Worm (Caenorhabditis elegans) whole organism, young adult: Measurements from ENCODE around the gene F47B8.18.

Experiments used
- B0019.2 ChIP-seq: fragments of 200-800 bp; sonication (Bioruptor generic); conservative IDR thresholded peaks from 2 replicates; pipeline ENCODE4 v1.3.6; 2022; ENCODE audit warnings: missing genetic modification reagents, missing genetic modification characterization, missing compliant biosample characterization
- C06A6.2 ChIP-seq: fragments of 200-800 bp; sonication (Bioruptor generic); conservative IDR thresholded peaks from 2 replicates; pipeline ENCODE4 v1.3.6; 2022; ENCODE audit warnings: missing genetic modification characterization, missing compliant biosample characterization
- C17E4.6 ChIP-seq: fragments of 200-800 bp; sonication (Bioruptor generic); IDR thresholded peaks from 2 replicates; pipeline ENCODE4 v1.3.6; 2022; ENCODE audit warnings: missing genetic modification reagents, missing genetic modification characterization, missing compliant biosample characterization
- D2030.7 ChIP-seq: fragments of 200-800 bp; sonication (Bioruptor generic); IDR thresholded peaks from 2 replicates; pipeline ENCODE4 v1.3.6; 2022; ENCODE audit warnings: missing genetic modification reagents, missing genetic modification characterization, missing compliant biosample characterization
- F57A8.1 ChIP-seq: fragments of 200-800 bp; sonication (Bioruptor generic); optimal IDR thresholded peaks from 2 replicates; lab custom pipeline; 2018; ENCODE audit warnings: mild to moderate bottlenecking, missing genetic modification characterization, moderate library complexity, missing compliant biosample characterization
- Y53G8AR.9 ChIP-seq: fragments of 200-800 bp; sonication (Bioruptor generic); conservative IDR thresholded peaks from 2 replicates; pipeline ENCODE4 v1.3.6; 2022; ENCODE audit warnings: missing genetic modification reagents, missing genetic modification characterization, missing compliant biosample characterization
- ZK185.1 ChIP-seq: sonication (generic microtip); optimal IDR thresholded peaks from 2 replicates; lab custom pipeline; 2016; ENCODE audit warnings: mild to moderate bottlenecking, missing genetic modification characterization, missing compliant biosample characterization; ENCODE audit not compliant: poor library complexity, severe bottlenecking
- akir-1 ChIP-seq: fragments of 200-800 bp; sonication (Bioruptor generic); optimal IDR thresholded peaks from 2 replicates; lab custom pipeline; 2018; ENCODE audit warnings: mild to moderate bottlenecking, missing genetic modification characterization, moderate library complexity, missing compliant biosample characterization
- ama-1 ChIP-seq, 3 experiments: fragments of 150-350 bp in 1 of 3; sonication (generic microtip) in 2 of 3; optimal IDR thresholded peaks; 2 replicates each; lab custom pipeline; 2014 to 2018; ENCODE audit warnings: missing biosample characterization in 2 of 3, missing genetic modification characterization in 2 of 3, missing genetic modification reagents in 2 of 3
- atf-7 ChIP-seq: sonication (generic microtip); optimal IDR thresholded peaks from 2 replicates; lab custom pipeline; 2017; ENCODE audit warnings: mild to moderate bottlenecking, missing genetic modification characterization, missing compliant biosample characterization
- attf-5 ChIP-seq: fragments of 200-800 bp; sonication (Bioruptor generic); optimal IDR thresholded peaks from 2 replicates; lab custom pipeline; 2018; ENCODE audit warnings: mild to moderate bottlenecking, missing genetic modification characterization, missing compliant biosample characterization
- bed-2 ChIP-seq: fragments of 200-800 bp; sonication (Bioruptor generic); IDR thresholded peaks from 2 replicates; pipeline ENCODE4 v1.3.6; 2022; ENCODE audit warnings: missing genetic modification reagents, missing genetic modification characterization, missing compliant biosample characterization
- ceh-100 ChIP-seq: fragments of 200-800 bp; sonication (Bioruptor generic); IDR thresholded peaks from 2 replicates; pipeline ENCODE4 v1.3.6; 2022; ENCODE audit warnings: missing genetic modification reagents, missing genetic modification characterization, missing compliant biosample characterization
- ceh-27 ChIP-seq: fragments of 200-800 bp; sonication (Bioruptor generic); optimal IDR thresholded peaks from 2 replicates; lab custom pipeline; 2018; ENCODE audit warnings: mild to moderate bottlenecking, missing genetic modification characterization, moderate library complexity, missing compliant biosample characterization
- dox-1 ChIP-seq: fragments of 200-800 bp; sonication (Bioruptor generic); IDR thresholded peaks from 2 replicates; pipeline ENCODE4 v1.3.6; 2022; ENCODE audit warnings: missing genetic modification reagents, missing genetic modification characterization, missing compliant biosample characterization
- dpl-1 ChIP-seq: fragments of 150-350 bp; optimal IDR thresholded peaks from 2 replicates; lab custom pipeline; 2014; ENCODE audit warnings: missing biosample characterization, missing genetic modification reagents, missing genetic modification characterization
- egrh-3 ChIP-seq: fragments of 200-800 bp; sonication (Bioruptor generic); IDR thresholded peaks from 2 replicates; pipeline ENCODE4 v1.3.6; 2022; ENCODE audit warnings: missing genetic modification reagents, missing genetic modification characterization, missing compliant biosample characterization
- ekl-4 ChIP-seq: fragments of 200-800 bp; sonication (Bioruptor generic); IDR thresholded peaks from 2 replicates; pipeline ENCODE4 v1.3.6; 2022; ENCODE audit warnings: missing genetic modification reagents, missing genetic modification characterization, missing compliant biosample characterization
- fkh-3 ChIP-seq: sonication (generic microtip); optimal IDR thresholded peaks from 2 replicates; lab custom pipeline; 2016; ENCODE audit warnings: mild to moderate bottlenecking, missing genetic modification characterization, missing compliant biosample characterization
- gei-17 ChIP-seq: fragments of 200-800 bp; sonication (Bioruptor generic); optimal IDR thresholded peaks from 2 replicates; lab custom pipeline; 2018; ENCODE audit warnings: mild to moderate bottlenecking, missing genetic modification characterization, missing compliant biosample characterization
- him-1 ChIP-seq: sonication (generic microtip); optimal IDR thresholded peaks from 2 replicates; lab custom pipeline; 2016; ENCODE audit warnings: missing genotype, missing genetic modification reagents, missing genetic modification characterization, missing compliant biosample characterization
- hrde-1 ChIP-seq: sonication (generic microtip); optimal IDR thresholded peaks from 2 replicates; lab custom pipeline; 2016; ENCODE audit warnings: missing genetic modification characterization, mild to moderate bottlenecking, missing compliant biosample characterization, moderate library complexity, missing genotype, missing genetic modification reagents, borderline replicate concordance
- hsf-1 ChIP-seq: fragments of 200-800 bp; sonication (Bioruptor generic); IDR thresholded peaks from 2 replicates; pipeline ENCODE4 v1.3.6; 2022; ENCODE audit warnings: missing genetic modification reagents, missing genetic modification characterization, missing compliant biosample characterization
- lag-1 ChIP-seq: fragments of 200-800 bp; sonication (Bioruptor generic); IDR thresholded peaks from 2 replicates; pipeline ENCODE4 v1.3.6; 2022; ENCODE audit warnings: missing genetic modification reagents, missing genetic modification characterization, missing compliant biosample characterization
- let-607 ChIP-seq, 2 experiments: fragments of 200-800 bp in 1 of 2; sonication (Bioruptor generic) in 1 of 2; sonication (generic microtip) in 1 of 2; optimal IDR thresholded peaks; 2 replicates each; lab custom pipeline; 2016 to 2018; ENCODE audit warnings: mild to moderate bottlenecking in 2 of 2, missing compliant biosample characterization in 2 of 2, missing genetic modification characterization in 2 of 2, moderate library complexity in 2 of 2, missing genotype in 1 of 2
- lin-35 ChIP-seq, 3 experiments: fragments of 150-350 bp in 2 of 3; sonication (generic microtip) in 1 of 3; optimal IDR thresholded peaks; 2 replicates each; lab custom pipeline; 2014 to 2018; ENCODE audit warnings: missing biosample characterization in 3 of 3, missing genetic modification characterization in 3 of 3, missing genetic modification reagents in 3 of 3
- lin-54 ChIP-seq: fragments of 200-800 bp; sonication (Bioruptor generic); optimal IDR thresholded peaks from 2 replicates; lab custom pipeline; 2018; ENCODE audit warnings: mild to moderate bottlenecking, missing genetic modification characterization, missing compliant biosample characterization
- madf-10 ChIP-seq: sonication (generic microtip); optimal IDR thresholded peaks from 2 replicates; lab custom pipeline; 2016; ENCODE audit warnings: mild to moderate bottlenecking, missing genetic modification characterization, missing compliant biosample characterization
- madf-8 ChIP-seq: fragments of 200-800 bp; sonication (Bioruptor generic); conservative IDR thresholded peaks from 2 replicates; pipeline ENCODE4 v1.3.6; 2022; ENCODE audit warnings: missing genetic modification reagents, missing genetic modification characterization, missing compliant biosample characterization
- nfya-1 ChIP-seq: sonication (generic microtip); optimal IDR thresholded peaks from 2 replicates; lab custom pipeline; 2017; ENCODE audit warnings: antibody characterized with exemption, missing compliant biosample characterization, missing genetic modification characterization, borderline replicate concordance; ENCODE audit not compliant: insufficient read depth
- nfyb-1 ChIP-seq: fragments of 200-800 bp; sonication (Bioruptor generic); IDR thresholded peaks from 2 replicates; pipeline ENCODE4 v1.3.6; 2022; ENCODE audit warnings: missing genetic modification reagents, missing genetic modification characterization, missing compliant biosample characterization
- nhr-90 ChIP-seq: sonication (generic microtip); optimal IDR thresholded peaks from 2 replicates; lab custom pipeline; 2016; ENCODE audit warnings: missing genotype, mild to moderate bottlenecking, missing genetic modification characterization, missing compliant biosample characterization
- pbrm-1 ChIP-seq: fragments of 200-800 bp; sonication (Bioruptor generic); IDR thresholded peaks from 2 replicates; pipeline ENCODE4 v1.3.6; 2022; ENCODE audit warnings: missing genetic modification reagents, missing genetic modification characterization, missing compliant biosample characterization
- snpc-1.1 ChIP-seq: sonication (generic microtip); optimal IDR thresholded peaks from 2 replicates; lab custom pipeline; 2017; ENCODE audit warnings: missing genetic modification characterization, mild to moderate bottlenecking, missing compliant biosample characterization, antibody characterized with exemption, moderate library complexity, missing genotype, missing genetic modification reagents; ENCODE audit not compliant: insufficient read depth
- snpc-3.4 ChIP-seq: sonication (generic microtip); optimal IDR thresholded peaks from 2 replicates; lab custom pipeline; 2017; ENCODE audit warnings: missing genetic modification characterization, mild to moderate bottlenecking, missing compliant biosample characterization, antibody characterized with exemption, moderate library complexity, missing genotype, missing genetic modification reagents
- snpc-4 ChIP-seq, 5 experiments: fragments of 150-350 bp in 1 of 5; sonication (generic microtip) in 4 of 5; optimal IDR thresholded peaks; 2 replicates each; lab custom pipeline; 2014 to 2018; ENCODE audit warnings: missing genetic modification characterization in 5 of 5, missing biosample characterization in 3 of 5, antibody characterized with exemption in 2 of 5, mild to moderate bottlenecking in 2 of 5, missing compliant biosample characterization in 2 of 5, missing genotype in 2 of 5, moderate library complexity in 2 of 5, missing genetic modification reagents in 1 of 5
- tbp1 ChIP-seq: fragments of 200-800 bp; sonication (Bioruptor generic); optimal IDR thresholded peaks from 2 replicates; lab custom pipeline; 2018; ENCODE audit warnings: mild to moderate bottlenecking, missing genetic modification characterization, missing compliant biosample characterization
- unc-130 ChIP-seq: sonication (generic microtip); optimal IDR thresholded peaks from 2 replicates; lab custom pipeline; 2016; ENCODE audit warnings: missing genetic modification reagents, missing genetic modification characterization, missing compliant biosample characterization
- xnd-1 ChIP-seq: sonication (generic microtip); optimal IDR thresholded peaks from 2 replicates; lab custom pipeline; 2016; ENCODE audit warnings: missing genotype, missing genetic modification reagents, missing genetic modification characterization, missing compliant biosample characterization
- zfh-2 ChIP-seq: fragments of 200-800 bp; sonication (Bioruptor generic); conservative IDR thresholded peaks from 2 replicates; pipeline ENCODE4 v1.3.6; 2022; ENCODE audit warnings: missing genetic modification reagents, missing genetic modification characterization, missing compliant biosample characterization
- zim-3 ChIP-seq: sonication (generic microtip); optimal IDR thresholded peaks from 2 replicates; lab custom pipeline; 2017; ENCODE audit warnings: mild to moderate bottlenecking, missing genetic modification characterization, moderate library complexity, missing compliant biosample characterization
- ztf-6 ChIP-seq: fragments of 200-800 bp; sonication (Bioruptor generic); IDR thresholded peaks from 2 replicates; pipeline ENCODE4 v1.3.6; 2022; ENCODE audit warnings: missing genetic modification reagents, missing genetic modification characterization, missing compliant biosample characterization

F47B8.18 gene

ce11 chrV:14355738-14356368, 30.6 kb upstream of the F47B8.18 start, which contains the start of gene cyn-1 (continued):
- TF ChIP-seq madf-8 (GFP tag; lab: Robert Waterston, UW) (peak; percentile 34; the same call in 1 of the 2 replicates), D2030.7 (GFP tag; lab: Robert Waterston, UW) (peak; percentile 54; the same call in 1 of the 2 replicates), nfya-1 (no peak), ekl-4 (GFP tag; lab: Robert Waterston, UW) (peak; percentile 44; the same call in 1 of the 2 replicates), akir-1 (GFP tag; lab: Kevin White, UChicago) (no peak), let-607 (tag; optimal IDR thresholded peaks at IDR 0.05; lab: Kevin White, UChicago) (peak in 1 of 2 experiments; percentile 44), unc-130 (peak; percentile 19), hsf-1 (GFP tag; lab: Robert Waterston, UW) (0 out of 2 replicates have a peak, but pooled peaks have one; percentile 9), tbp1 (peak; percentile 66), hrde-1 (tag; lab: Kevin White, UChicago) (peak; percentile 55), pbrm-1 (GFP tag; lab: Robert Waterston, UW) (peak; percentile 25; the same call in 1 of the 2 replicates), ztf-6 (no peak), ceh-100 (GFP tag; lab: Robert Waterston, UW) (peak; percentile 75), dox-1 (GFP tag; lab: Robert Waterston, UW) (peak; percentile 67), nfyb-1 (GFP tag; lab: Robert Waterston, UW) (peak; percentile 70), him-1 (tag; lab: Kevin White, UChicago) (peak; percentile 59), zfh-2 (GFP tag; lab: Robert Waterston, UW) (no peak), ZK185.1 (tag; lab: Kevin White, UChicago) (peak; percentile 67), atf-7 (tag; lab: Kevin White, UChicago) (no peak), attf-5 (GFP tag; lab: Kevin White, UChicago) (peak; percentile 32), egrh-3 (no peak), snpc-1.1 (tag; lab: Kevin White, UChicago) (peak; percentile 43), lin-54 (peak; percentile 96), bed-2 (GFP tag; lab: Robert Waterston, UW) (no peak), xnd-1 (tag; lab: Kevin White, UChicago) (peak; percentile 45), ceh-27 (GFP tag; lab: Kevin White, UChicago) (no peak)

ce11 chrV:14354258-14354877, 29.1 kb upstream of the F47B8.18 start, which contains the start of gene Y49A3A.3:
Gene Y49A3A.3 (plus strand): TSS chrV:14354410.
- peak; percentile 24 for TF ChIP-seq gei-17 (GFP tag; lab: Kevin White, UChicago)
- no peak for TF ChIP-seq ceh-27 (GFP tag; lab: Kevin White, UChicago)
- TF ChIP-seq unc-130 = no peak
- peak in 1 of 3 experiments; percentile 23 for TF ChIP-seq lin-35 (GFP tag; optimal IDR thresholded peaks at IDR 0.05; lab: Kevin White, UChicago)
- 0 out of 2 replicates have a peak, but pooled peaks have one; percentile 78 for TF ChIP-seq Y53G8AR.9 (GFP tag; lab: Robert Waterston, UW)
- TF ChIP-seq dpl-1 = no peak
- peak; percentile 76 for TF ChIP-seq ama-1 (optimal IDR thresholded peaks at IDR 0.05; lab: Kevin White, UChicago)
- TF ChIP-seq ama-1 (GFP tag; optimal IDR thresholded peaks at IDR 0.05; lab: Kevin White, UChicago) = peak in 1 of 2 experiments; percentile 80
- peak; percentile 17; the same call in 1 of the 2 replicates for TF ChIP-seq hsf-1 (GFP tag; lab: Robert Waterston, UW)
- peak; percentile 73 for TF ChIP-seq zim-3 (tag; lab: Kevin White, UChicago)
- TF ChIP-seq hrde-1 (tag; lab: Kevin White, UChicago) = peak; percentile 63
- no peak for TF ChIP-seq C17E4.6 (GFP tag; lab: Robert Waterston, UW)
- peak; percentile 63 for TF ChIP-seq fkh-3 (tag; lab: Kevin White, UChicago)
- TF ChIP-seq lag-1 = no peak
- no peak for TF ChIP-seq B0019.2
- TF ChIP-seq madf-10 (tag; lab: Kevin White, UChicago) = peak; percentile 34
- 0 out of 2 replicates have a peak, but pooled peaks have one; percentile 13 for TF ChIP-seq C06A6.2 (GFP tag; lab: Robert Waterston, UW)
- TF ChIP-seq snpc-4 (GFP tag; optimal IDR thresholded peaks at IDR 0.05; lab: Kevin White, UChicago) = no peak
- TF ChIP-seq snpc-4 (tag; optimal IDR thresholded peaks at IDR 0.05; lab: Kevin White, UChicago) = peak in 3 of 4 experiments; percentile 51 to 63 (median 59)
- TF ChIP-seq nhr-90 (tag; lab: Kevin White, UChicago) = peak; percentile 36
- TF ChIP-seq D2030.7 (GFP tag; lab: Robert Waterston, UW) = no peak
- no peak for TF ChIP-seq F57A8.1 (GFP tag; lab: Kevin White, UChicago)
- TF ChIP-seq snpc-3.4 (tag; lab: Kevin White, UChicago) = no peak
